ENCODE assay signal across 4 worm cellular contexts in the genomic region with DNA sequence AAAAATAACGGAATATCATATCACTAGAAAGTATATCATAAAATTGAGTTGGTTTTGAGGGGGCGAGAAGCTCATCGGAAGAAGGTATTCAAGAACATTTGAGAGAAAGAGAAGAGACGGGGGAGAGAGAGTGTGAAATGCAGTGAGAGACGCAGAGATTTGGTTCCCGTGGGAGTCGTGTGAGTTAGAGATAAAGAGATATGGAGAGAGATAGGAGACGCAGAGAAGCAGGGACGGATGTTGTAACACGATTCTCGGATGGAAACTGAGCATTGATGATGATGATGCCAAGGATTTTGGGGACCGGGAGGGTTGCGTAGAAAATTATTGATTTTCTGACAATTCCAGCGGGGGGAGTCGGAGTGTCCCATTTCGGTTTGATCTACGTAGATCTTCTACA.
TF ChIP-seq lines count a peak whose summit lies in the region.

No protein-coding gene starts in this region.

TF ChIP-seq in whole organism, L1 larva, 84 proteins besides CTCF, POLR2A, EP300 and RAD21 (continued from another document):
- TF ChIP-seq lin-13 (GFP tag; optimal IDR thresholded peaks at IDR 0.05; lab: Kevin White, UChicago) (peak; percentile 14), egl-13 (tag; optimal IDR thresholded peaks at IDR 0.05; lab: Kevin White, UChicago) (no peak), nhr-47 (tag; optimal IDR thresholded peaks at IDR 0.05; lab: Kevin White, UChicago) (peak; percentile 52), dpl-1 (GFP tag; optimal IDR thresholded peaks at IDR 0.05; lab: Kevin White, UChicago) (peak in 1 of 3 experiments; percentile 15), nhr-19 (GFP tag; conservative IDR thresholded peaks at IDR 0.05; lab: Robert Waterston, UW) (peak; percentile 62), fkh-10 (GFP tag; optimal IDR thresholded peaks at IDR 0.05; lab: Kevin White, UChicago) (no peak), lin-39 (tag; optimal IDR thresholded peaks at IDR 0.05; lab: Kevin White, UChicago) (peak; percentile 48), ceh-63 (GFP tag; optimal IDR thresholded peaks at IDR 0.05; lab: Kevin White, UChicago) (no peak), dsc-1 (tag; optimal IDR thresholded peaks at IDR 0.05; lab: Kevin White, UChicago) (peak; percentile 72), lin-35 (GFP tag; optimal IDR thresholded peaks at IDR 0.05; lab: Kevin White, UChicago) (peak; percentile 19 to 30), snu-23 (GFP tag; optimal IDR thresholded peaks at IDR 0.05; lab: Kevin White, UChicago) (peak; percentile 72), blmp-1 (tag; optimal IDR thresholded peaks at IDR 0.05; lab: Kevin White, UChicago) (peak; percentile 18), xbp-1 (tag; optimal IDR thresholded peaks at IDR 0.05; lab: Kevin White, UChicago) (peak; percentile 4), swsn-7 (tag; optimal IDR thresholded peaks at IDR 0.05; lab: Kevin White, UChicago) (peak; percentile 50), nhr-11 (tag; optimal IDR thresholded peaks at IDR 0.05; lab: Kevin White, UChicago) (peak; percentile 10), ceh-8 (GFP tag; optimal IDR thresholded peaks at IDR 0.05; lab: Kevin White, UChicago) (no peak), ets-5 (GFP tag; IDR thresholded peaks at IDR 0.05; lab: Robert Waterston, UW) (no peak), nhr-20 (tag; optimal IDR thresholded peaks at IDR 0.05; lab: Kevin White, UChicago) (peak; percentile 7), elt-3 (tag; optimal IDR thresholded peaks at IDR 0.05; lab: Kevin White, UChicago) (no peak)

TF ChIP-seq in whole organism, L2 larva, 48 proteins besides CTCF, POLR2A, EP300 and RAD21 (continued from another document):
- peak; percentile 36 for TF ChIP-seq crh-2 (tag; optimal IDR thresholded peaks at IDR 0.05; lab: Kevin White, UChicago)
- peak; percentile 63 for TF ChIP-seq F13H6.1 (tag; optimal IDR thresholded peaks at IDR 0.05; lab: Kevin White, UChicago)
- no peak for TF ChIP-seq sem-4 (tag; optimal IDR thresholded peaks at IDR 0.05; lab: Kevin White, UChicago)
- TF ChIP-seq nhr-6 (tag; optimal IDR thresholded peaks at IDR 0.05; lab: Kevin White, UChicago): no peak
- TF ChIP-seq lsy-2 (tag; optimal IDR thresholded peaks at IDR 0.05; lab: Kevin White, UChicago): peak; percentile 20 to 54
- TF ChIP-seq sma-9 (GFP tag; optimal IDR thresholded peaks at IDR 0.05; lab: Kevin White, UChicago): peak; percentile 35
- no peak for TF ChIP-seq sma-9 (tag; optimal IDR thresholded peaks at IDR 0.05; lab: Kevin White, UChicago)
- TF ChIP-seq Y55F3AM.14 (GFP tag; optimal IDR thresholded peaks at IDR 0.05; lab: Kevin White, UChicago): no peak
- TF ChIP-seq ZK546.5 (tag; optimal IDR thresholded peaks at IDR 0.05; lab: Kevin White, UChicago): no peak
- TF ChIP-seq ztf-4 (tag; optimal IDR thresholded peaks at IDR 0.05; lab: Kevin White, UChicago): no peak
- no peak for TF ChIP-seq nhr-11 (tag; optimal IDR thresholded peaks at IDR 0.05; lab: Kevin White, UChicago)
- no peak for TF ChIP-seq nhr-12 (tag; optimal IDR thresholded peaks at IDR 0.05; lab: Kevin White, UChicago)
- no peak for TF ChIP-seq gmeb-1 (tag; optimal IDR thresholded peaks at IDR 0.05; lab: Kevin White, UChicago)
- TF ChIP-seq R02D3.7 (tag; optimal IDR thresholded peaks at IDR 0.05; lab: Kevin White, UChicago): no peak

TF ChIP-seq in whole organism, L4 larva, 104 proteins besides CTCF, POLR2A, EP300 and RAD21 (continued from another document):
- TF ChIP-seq mxl-3 (GFP tag; optimal IDR thresholded peaks at IDR 0.05; lab: Kevin White, UChicago) (no peak), F49E8.2 (tag; optimal IDR thresholded peaks at IDR 0.05; lab: Kevin White, UChicago; ENCODE audit: borderline replicate concordance) (no peak), Y75B8A.6 (GFP tag; IDR thresholded peaks at IDR 0.05; lab: Robert Waterston, UW) (no peak), zip-11 (GFP tag; IDR thresholded peaks at IDR 0.05; lab: Robert Waterston, UW) (no peak), egl-43 (GFP tag; IDR thresholded peaks at IDR 0.05; lab: Robert Waterston, UW) (no peak), lsy-2 (tag; optimal IDR thresholded peaks at IDR 0.05; lab: Kevin White, UChicago) (peak in 1 of 2 experiments; percentile 16), attf-4 (tag; optimal IDR thresholded peaks at IDR 0.05; lab: Kevin White, UChicago) (no peak), hmg-1.1 (GFP tag; IDR thresholded peaks at IDR 0.05; lab: Robert Waterston, UW) (peak; percentile 51; the same call in 1 of the 2 replicates), ceh-32 (tag; optimal IDR thresholded peaks at IDR 0.05; lab: Kevin White, UChicago; ENCODE audit: poor library complexity) (no peak), F37D6.2 (tag; optimal IDR thresholded peaks at IDR 0.05; lab: Kevin White, UChicago) (no peak), ceh-62 (tag; optimal IDR thresholded peaks at IDR 0.05; lab: Kevin White, UChicago) (no peak), lir-3 (tag; optimal IDR thresholded peaks at IDR 0.05; lab: Kevin White, UChicago) (no peak), F26F4.8 (GFP tag; conservative IDR thresholded peaks at IDR 0.05; lab: Robert Waterston, UW) (no peak), daf-12 (tag; optimal IDR thresholded peaks at IDR 0.05; lab: Kevin White, UChicago) (no peak), lim-7 (GFP tag; IDR thresholded peaks at IDR 0.05; lab: Robert Waterston, UW) (no peak), Y48G9A.11 (GFP tag; IDR thresholded peaks at IDR 0.05; lab: Robert Waterston, UW) (no peak), T20F7.1 (GFP tag; optimal IDR thresholded peaks at IDR 0.05; lab: Kevin White, UChicago) (no peak), php-3 (GFP tag; IDR thresholded peaks at IDR 0.05; lab: Robert Waterston, UW) (no peak), unc-130 (GFP tag; optimal IDR thresholded peaks at IDR 0.05; lab: Kevin White, UChicago) (no peak), lin-29 (GFP tag; IDR thresholded peaks at IDR 0.05; lab: Robert Waterston, UW) (no peak), lin-13 (GFP tag; optimal IDR thresholded peaks at IDR 0.05; lab: Kevin White, UChicago) (no peak), ceh-20 (GFP tag; IDR thresholded peaks at IDR 0.05; lab: Robert Waterston, UW) (no peak), F10B5.3 (tag; optimal IDR thresholded peaks at IDR 0.05; lab: Kevin White, UChicago) (no peak), nhr-28 (tag; optimal IDR thresholded peaks at IDR 0.05; lab: Kevin White, UChicago) (no peak), mes-2 (tag; optimal IDR thresholded peaks at IDR 0.05; lab: Kevin White, UChicago; ENCODE audit: poor library complexity, severe bottlenecking) (peak; percentile 41), nhr-102 (tag; optimal IDR thresholded peaks at IDR 0.05; lab: Kevin White, UChicago) (no peak), tra-1 (GFP tag; IDR thresholded peaks at IDR 0.05; lab: Robert Waterston, UW) (no peak), hlh-30 (tag; optimal IDR thresholded peaks at IDR 0.05; lab: Kevin White, UChicago; ENCODE audit: insufficient read depth) (peak; percentile 40), hlh-11 (tag; optimal IDR thresholded peaks at IDR 0.05; lab: Kevin White, UChicago) (peak; percentile 26), nhr-41 (GFP tag; IDR thresholded peaks at IDR 0.05; lab: Robert Waterston, UW) (no peak)
TF ChIP-seq in whole organism, L4 larva: peak in this region for 8.

TF ChIP-seq in whole organism, late embryonic, 69 proteins besides CTCF, POLR2A, EP300 and RAD21 (continued from another document):
- TF ChIP-seq ceh-6 (GFP tag; optimal IDR thresholded peaks at IDR 0.05; lab: Kevin White, UChicago) (no peak), ceh-22 (tag; optimal IDR thresholded peaks at IDR 0.05; lab: Kevin White, UChicago) (no peak), nhr-11 (tag; optimal IDR thresholded peaks at IDR 0.05; lab: Kevin White, UChicago) (no peak), pat-9 (tag; optimal IDR thresholded peaks at IDR 0.05; lab: Kevin White, UChicago) (peak; percentile 59), lin-11 (tag; optimal IDR thresholded peaks at IDR 0.05; lab: Kevin White, UChicago) (no peak), ref-2 (tag; optimal IDR thresholded peaks at IDR 0.05; lab: Kevin White, UChicago) (peak; percentile 15), unc-55 (GFP tag; optimal IDR thresholded peaks at IDR 0.05; lab: Kevin White, UChicago) (peak; percentile 55), ceh-34 (tag; optimal IDR thresholded peaks at IDR 0.05; lab: Kevin White, UChicago) (peak; percentile 60), elt-2 (tag; optimal IDR thresholded peaks at IDR 0.05; lab: Kevin White, UChicago) (no peak), sox-2 (GFP tag; IDR thresholded peaks at IDR 0.05; lab: Robert Waterston, UW) (no peak), ceh-9 (tag; optimal IDR thresholded peaks at IDR 0.05; lab: Kevin White, UChicago) (no peak), odd-2 (tag; optimal IDR thresholded peaks at IDR 0.05; lab: Kevin White, UChicago) (no peak), ama-1 (optimal IDR thresholded peaks at IDR 0.05; lab: Kevin White, UChicago) (no peak), eyg-1 (tag; optimal IDR thresholded peaks at IDR 0.05; lab: Kevin White, UChicago) (no peak), pros-1 (tag; optimal IDR thresholded peaks at IDR 0.05; lab: Kevin White, UChicago) (no peak), dve-1 (tag; optimal IDR thresholded peaks at IDR 0.05; lab: Kevin White, UChicago) (peak; percentile 56), nhr-232 (tag; optimal IDR thresholded peaks at IDR 0.05; lab: Kevin White, UChicago) (no peak), ceh-2 (tag; optimal IDR thresholded peaks at IDR 0.05; lab: Kevin White, UChicago) (peak; percentile 15), ceh-31 (tag; optimal IDR thresholded peaks at IDR 0.05; lab: Kevin White, UChicago) (peak; percentile 15), dmd-4 (tag; optimal IDR thresholded peaks at IDR 0.05; lab: Kevin White, UChicago; ENCODE audit: borderline replicate concordance) (no peak), tbx-7 (tag; optimal IDR thresholded peaks at IDR 0.05; lab: Kevin White, UChicago) (no peak), ceh-18 (tag; optimal IDR thresholded peaks at IDR 0.05; lab: Kevin White, UChicago) (peak; percentile 58), sdc-2 (tag; optimal IDR thresholded peaks at IDR 0.05; lab: Kevin White, UChicago) (no peak), hlh-30 (tag; optimal IDR thresholded peaks at IDR 0.05; lab: Kevin White, UChicago; ENCODE audit: insufficient read depth) (no peak), C38D4.7 (GFP tag; optimal IDR thresholded peaks at IDR 0.05; lab: Kevin White, UChicago) (no peak), gmeb-2 (tag; optimal IDR thresholded peaks at IDR 0.05; lab: Kevin White, UChicago) (no peak), ceh-30 (tag; optimal IDR thresholded peaks at IDR 0.05; lab: Kevin White, UChicago) (peak; percentile 21), pha-4 (tag; optimal IDR thresholded peaks at IDR 0.05; lab: Kevin White, UChicago) (no peak), fkh-10 (GFP tag; optimal IDR thresholded peaks at IDR 0.05; lab: Kevin White, UChicago) (no peak), che-1 (tag; optimal IDR thresholded peaks at IDR 0.05; lab: Kevin White, UChicago) (no peak), hlh-6 (tag; optimal IDR thresholded peaks at IDR 0.05; lab: Kevin White, UChicago) (no peak), nfya-1 (tag; optimal IDR thresholded peaks at IDR 0.05; lab: Kevin White, UChicago) (peak; percentile 30), syd-9 (tag; optimal IDR thresholded peaks at IDR 0.05; lab: Kevin White, UChicago) (no peak)
